Fruit fly (Drosophila melanogaster) ovary, adult (tissue): ENCODE results near the gene CG3630.

Experiments used
- CG17801 ChIP-seq: fragments of 200-800 bp; optimal IDR thresholded peaks from 2 replicates; lab custom pipeline; 2019; ENCODE audit warnings: missing biosample characterization, mild to moderate bottlenecking, missing genetic modification characterization, moderate library complexity; ENCODE audit not compliant: partially characterized antibody

The CG3630 gene

DNA sequence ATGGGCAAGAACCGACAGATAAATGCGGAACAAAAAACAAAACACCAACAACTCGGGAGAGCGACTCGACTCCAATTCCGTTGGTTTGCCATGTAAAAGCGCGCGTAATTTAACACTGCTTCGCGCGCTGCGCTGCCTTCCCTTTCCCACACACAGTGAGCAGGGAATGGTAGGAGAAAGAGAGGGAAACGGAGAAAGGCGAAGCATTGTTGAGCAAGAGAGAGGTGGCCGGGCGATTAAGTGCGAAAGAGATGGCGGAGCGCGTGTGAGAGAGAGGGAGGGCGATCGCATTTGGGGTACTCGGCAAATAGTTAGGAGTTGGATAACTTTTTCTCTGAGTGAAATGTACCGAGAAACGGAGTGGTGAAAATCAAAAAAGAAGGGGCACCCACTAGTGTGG is 6.1 kb upstream of the CG3630 start:
- TF ChIP-seq CG17801, result peak; percentile 38

dm6 chrX:2157929-2158610 is 3.9 kb upstream of the CG3630 start:
- no peak for TF ChIP-seq CG17801

dm6 chrX:2158668-2159163 is 3.3 kb upstream of the CG3630 start, which contains the start of gene wapl:
Gene wapl, minus strand, starts transcription at chrX:2158983.
- peak; percentile 52 for TF ChIP-seq CG17801

DNA sequence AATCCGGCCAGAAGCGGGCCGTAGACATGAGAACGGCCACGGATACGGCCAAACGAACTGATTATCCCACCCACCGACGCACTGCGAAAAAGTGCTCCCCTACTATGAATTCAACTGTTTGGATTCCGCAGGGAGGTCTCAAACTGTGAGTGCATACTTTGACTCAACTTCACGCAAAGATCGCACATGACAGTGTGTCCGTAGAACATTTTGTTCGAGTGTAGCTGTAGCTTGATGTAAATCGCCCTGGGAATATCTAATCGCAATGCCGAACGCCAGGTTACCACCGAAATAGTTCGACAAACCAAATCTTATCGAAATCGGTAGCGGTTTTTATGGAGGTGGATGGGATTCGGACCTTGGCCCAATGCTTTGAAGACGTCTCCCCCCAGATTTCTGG is 976 bp upstream of the CG3630 start:
- no peak for TF ChIP-seq CG17801

dm6 chrX:2163358-2163757 is 1.4 kb downstream of the CG3630 start:
- no peak for TF ChIP-seq CG17801

dm6 chrX:2165394-2165793 is 3.4 kb downstream of the CG3630 start:
- no peak for TF ChIP-seq CG17801

DNA sequence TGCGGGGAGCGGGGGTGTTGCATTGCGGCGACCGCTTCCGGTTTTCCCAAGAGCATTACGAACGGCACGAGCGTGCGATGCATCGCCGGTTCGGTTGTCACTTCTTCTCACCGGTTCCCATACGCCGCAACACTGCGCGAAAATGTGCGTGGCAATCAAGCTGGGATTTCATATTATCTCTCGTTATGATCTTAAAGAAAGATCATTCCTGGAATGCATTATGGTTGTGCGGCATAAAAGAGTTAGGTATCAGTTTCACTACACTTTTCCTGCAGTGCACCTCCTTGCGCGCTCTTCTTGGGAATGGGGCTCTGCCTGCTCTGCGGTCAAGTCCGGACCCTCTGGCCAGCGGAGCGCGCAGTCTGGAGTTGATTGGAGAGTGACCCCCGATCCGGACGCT is 4.1 kb downstream of the CG3630 start:
- no peak for TF ChIP-seq CG17801

dm6 chrX:2168485-2169199 is 6.6 kb downstream of the CG3630 start:
- no peak for TF ChIP-seq CG17801

- no peak for TF ChIP-seq CG17801
These were observed 8.4 kb downstream of the CG3630 start for dm6 chrX:2170424-2170823.

DNA sequence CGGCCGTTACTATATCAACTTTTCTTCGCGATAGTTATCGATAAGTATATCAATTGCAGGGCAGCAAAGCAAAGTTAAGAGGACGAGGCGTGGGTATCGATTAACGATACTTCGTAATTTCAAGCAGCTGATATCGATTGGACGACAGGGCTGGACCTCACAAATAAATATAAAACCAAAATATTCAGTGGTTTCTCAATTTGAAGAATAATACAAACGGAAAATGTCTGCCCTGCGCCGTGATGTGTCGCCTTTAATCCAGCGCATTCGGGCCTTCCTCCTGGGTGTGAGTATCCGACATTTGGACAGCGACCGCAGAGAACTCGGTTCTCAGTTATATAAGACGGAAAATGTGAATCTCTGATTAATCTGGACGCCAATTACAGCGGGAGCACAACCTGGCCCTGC is 10.4 kb downstream of the CG3630 start, which contains the start of gene ND-B14.5A:
Gene ND-B14.5A (plus strand): TSS at position 107 of the 408 bp plus-strand sequence.
- peak; percentile 49 for TF ChIP-seq CG17801

DNA sequence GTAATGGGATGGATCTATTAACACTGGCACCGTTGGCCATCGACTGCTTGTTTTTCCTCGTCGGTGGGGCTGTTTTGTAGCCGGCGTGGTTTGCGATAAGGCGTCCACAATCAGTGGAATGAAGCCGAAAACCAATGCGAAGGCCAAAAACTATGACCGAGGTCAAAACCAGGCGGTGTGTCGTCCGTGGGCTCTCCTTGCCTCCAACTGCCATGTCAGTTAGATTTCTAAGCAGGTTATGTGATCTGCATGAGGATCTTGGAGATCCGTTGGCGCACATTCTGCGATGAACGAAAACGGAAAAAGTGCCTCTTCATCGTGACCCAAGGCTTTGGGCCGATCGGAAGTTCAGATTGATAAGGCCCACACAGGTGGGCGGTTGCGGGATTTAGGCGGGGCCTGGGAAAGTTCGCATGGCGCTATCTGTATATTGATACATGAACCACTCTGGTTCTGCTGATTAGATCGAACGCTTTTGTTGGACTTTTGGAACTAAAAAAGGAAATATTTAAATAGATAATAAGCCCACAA is 13.3 kb downstream of the CG3630 start, which contains the start of gene Cyp4d14:
Gene Cyp4d14 (minus strand): TSS at position 51 of the 531 bp plus-strand sequence.
- TF ChIP-seq CG17801, result no peak

- TF ChIP-seq CG17801, result no peak
These were observed 14.0 kb downstream of the CG3630 start, which contains the start of gene Cyp4d2 for dm6 chrX:2175956-2176469. Gene Cyp4d2, plus strand, starts transcription at chrX:2176006.

DNA sequence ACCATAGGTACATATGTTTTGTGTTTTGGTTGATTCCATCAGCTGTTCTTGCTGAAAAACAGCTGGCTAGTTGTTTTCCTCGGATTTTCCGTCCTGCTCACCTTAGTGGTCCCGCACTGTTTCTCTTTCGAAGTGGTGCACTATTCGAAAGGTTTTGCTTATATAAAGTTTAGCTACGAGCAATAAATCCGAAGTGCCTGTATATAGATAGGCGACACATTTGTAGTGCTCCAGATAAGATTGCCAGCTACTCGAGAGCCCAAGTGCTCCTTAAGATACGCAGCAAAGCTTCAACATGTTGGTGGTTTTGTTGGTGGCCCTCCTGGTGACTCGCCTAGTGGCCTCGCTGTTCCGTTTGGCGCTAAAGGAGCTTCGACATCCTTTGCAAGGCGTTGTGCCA is 16.8 kb downstream of the CG3630 start, which contains the start of gene Cyp4ae1:
Gene Cyp4ae1 (plus strand): TSS at position 206 of the 400 bp plus-strand sequence.
- TF ChIP-seq CG17801, result peak; percentile 31

- no peak for TF ChIP-seq CG17801
These were observed 18.8 kb downstream of the CG3630 start, which contains the start of gene pn for dm6 chrX:2180750-2181261. Gene pn, plus strand, starts transcription at chrX:2181211.

- peak; percentile 52 for TF ChIP-seq CG17801
These were observed 22.6 kb downstream of the CG3630 start, which contains the start of the genes Nmd3 and CG17776 for dm6 chrX:2184563-2184962. Gene Nmd3, minus strand, starts transcription at chrX:2184668. Gene CG17776, plus strand, starts transcription at chrX:2184725.

DNA sequence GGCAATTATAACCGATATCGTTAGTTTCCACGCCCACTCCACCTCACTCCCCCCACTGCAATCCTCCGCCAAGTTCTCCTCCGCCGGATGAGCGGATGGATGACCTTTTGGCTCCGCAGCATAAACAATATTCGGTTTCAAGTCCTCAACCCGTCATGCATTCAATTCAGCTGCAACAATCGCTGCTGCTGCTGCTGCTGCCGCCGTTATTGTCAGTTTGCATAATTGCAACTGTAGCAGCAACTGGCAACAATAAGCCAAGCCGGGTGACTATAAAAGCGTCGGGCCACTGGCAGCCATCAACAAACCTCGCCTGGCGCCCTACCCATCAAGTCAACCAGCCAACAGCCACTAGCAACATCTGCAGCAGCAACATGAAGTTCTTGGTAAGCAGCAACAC is 24.6 kb downstream of the CG3630 start, which contains the start of gene CG17777:
Gene CG17777 (plus strand): TSS at position 301 of the 400 bp plus-strand sequence.
- TF ChIP-seq CG17801, result no peak
